Fruit fly (Drosophila melanogaster): ENCODE measurements around the gene ND-42.
A peak's percentile ranks its signal among the peaks of the same experiment; 100 is the strongest.

The ND-42 gene

dm6 chr3R:22026922-22027742 lies at the start of gene ND-42, which contains the start of gene Cchl:
TSS of gene ND-42 (plus strand) at chr3R:22027709.
TSS of gene Cchl (minus strand) at chr3R:22027480.
- TF ChIP-seq CG4496 (GFP tag; IDR thresholded peaks at IDR 0.05) (peak; percentile 75), rn (GFP tag; IDR thresholded peaks at IDR 0.05) (no peak; the same call in none of the 2 replicates), Pif1A (GFP tag; optimal IDR thresholded peaks at IDR 0.05) (no peak), EcR (GFP tag; optimal IDR thresholded peaks at IDR 0.05) (no peak), CG14655 (GFP tag; optimal IDR thresholded peaks at IDR 0.05) (no peak), CG13204 (GFP tag; optimal IDR thresholded peaks at IDR 0.05) (no peak), Ets98B (GFP tag; IDR thresholded peaks at IDR 0.05) (peak; percentile 75), gl (tag; optimal IDR thresholded peaks at IDR 0.05) (peak; percentile 18), fd96Ca (GFP tag; IDR thresholded peaks at IDR 0.05) (peak; percentile 77; the same call in 2 of the 3 replicates), CG17806 (tag; optimal IDR thresholded peaks at IDR 0.05) (peak; percentile 66), D1 (tag; optimal IDR thresholded peaks at IDR 0.05) (no peak), CG15710 (tag; optimal IDR thresholded peaks at IDR 0.05) (peak; percentile 79), CG9948 (tag; optimal IDR thresholded peaks at IDR 0.05) (peak; percentile 48), CG34367 (tag; optimal IDR thresholded peaks at IDR 0.05) (peak; percentile 70), CG32121 (GFP tag; IDR thresholded peaks at IDR 0.05) (peak; percentile 46; the same call in 1 of the 2 replicates), CG12605 (GFP tag; IDR thresholded peaks at IDR 0.05) (peak; percentile 27), Pif1B (GFP tag; optimal IDR thresholded peaks at IDR 0.05) (no peak), CG8159 (tag; optimal IDR thresholded peaks at IDR 0.05) (peak; percentile 79), CG10348 (GFP tag; IDR thresholded peaks at IDR 0.05) (no peak), CG8301 (tag; optimal IDR thresholded peaks at IDR 0.05) (no peak), Snoo (tag; optimal IDR thresholded peaks at IDR 0.05) (peak; percentile 79)

dm6 chr3R:21977784-21978183 lies 49.7 kb upstream of the ND-42 start:
- no peak for TF ChIP-seq CG32121 (GFP tag; IDR thresholded peaks at IDR 0.05)
- no peak for TF ChIP-seq CG4496 (GFP tag; IDR thresholded peaks at IDR 0.05)
- TF ChIP-seq Ets98B (GFP tag; IDR thresholded peaks at IDR 0.05), result no peak
- no peak for TF ChIP-seq CG34367 (tag; optimal IDR thresholded peaks at IDR 0.05)

dm6 chr3R:21979386-21979785 lies 48.1 kb upstream of the ND-42 start:
- TF ChIP-seq Ets98B (GFP tag; IDR thresholded peaks at IDR 0.05), result no peak; the same call in 1 of the 2 replicates
- TF ChIP-seq rn (GFP tag; IDR thresholded peaks at IDR 0.05), result no peak
- TF ChIP-seq CG17806 (tag; optimal IDR thresholded peaks at IDR 0.05), result no peak
- peak; percentile 21 for TF ChIP-seq CG9948 (tag; optimal IDR thresholded peaks at IDR 0.05)
- no peak for TF ChIP-seq CG12605 (GFP tag; IDR thresholded peaks at IDR 0.05)
- TF ChIP-seq CG14655 (GFP tag; optimal IDR thresholded peaks at IDR 0.05), result peak; percentile 72
- TF ChIP-seq fd96Ca (GFP tag; IDR thresholded peaks at IDR 0.05), result no peak
- TF ChIP-seq CG4496 (GFP tag; IDR thresholded peaks at IDR 0.05), result no peak
- TF ChIP-seq CG8301 (tag; optimal IDR thresholded peaks at IDR 0.05), result peak; percentile 71
- no peak for TF ChIP-seq Snoo (tag; optimal IDR thresholded peaks at IDR 0.05)
- peak; percentile 4 for TF ChIP-seq Pif1A (GFP tag; optimal IDR thresholded peaks at IDR 0.05)

dm6 chr3R:21987546-21987945 lies 40.0 kb upstream of the ND-42 start:
- TF ChIP-seq CG17806 (tag; optimal IDR thresholded peaks at IDR 0.05), result no peak
- no peak for TF ChIP-seq CG9948 (tag; optimal IDR thresholded peaks at IDR 0.05)
- TF ChIP-seq fd96Ca (GFP tag; IDR thresholded peaks at IDR 0.05), result no peak
- peak; percentile 58 for TF ChIP-seq Ets98B (GFP tag; IDR thresholded peaks at IDR 0.05)
- no peak for TF ChIP-seq rn (GFP tag; IDR thresholded peaks at IDR 0.05)
- no peak for TF ChIP-seq CG32121 (GFP tag; IDR thresholded peaks at IDR 0.05)
- TF ChIP-seq gl (tag; optimal IDR thresholded peaks at IDR 0.05), result no peak
- TF ChIP-seq CG13204 (GFP tag; optimal IDR thresholded peaks at IDR 0.05), result no peak
- no peak for TF ChIP-seq Snoo (tag; optimal IDR thresholded peaks at IDR 0.05)
- peak; percentile 5 for TF ChIP-seq Pif1A (GFP tag; optimal IDR thresholded peaks at IDR 0.05)
- TF ChIP-seq CG15710 (tag; optimal IDR thresholded peaks at IDR 0.05), result no peak
- TF ChIP-seq CG12605 (GFP tag; IDR thresholded peaks at IDR 0.05), result peak; percentile 51; the same call in 1 of the 2 replicates
- TF ChIP-seq Pif1B (GFP tag; optimal IDR thresholded peaks at IDR 0.05), result peak; percentile 11
- TF ChIP-seq CG14655 (GFP tag; optimal IDR thresholded peaks at IDR 0.05), result peak; percentile 36
- TF ChIP-seq CG10348 (GFP tag; IDR thresholded peaks at IDR 0.05), result no peak
- no peak for TF ChIP-seq CG34367 (tag; optimal IDR thresholded peaks at IDR 0.05)

- TF ChIP-seq rn (GFP tag; IDR thresholded peaks at IDR 0.05) (0 out of 2 replicates have a peak, but pooled peaks have one; percentile 13), D1 (tag; optimal IDR thresholded peaks at IDR 0.05) (no peak), Snoo (tag; optimal IDR thresholded peaks at IDR 0.05) (no peak), CG13204 (GFP tag; optimal IDR thresholded peaks at IDR 0.05) (no peak), fd96Ca (GFP tag; IDR thresholded peaks at IDR 0.05) (no peak), CG32121 (GFP tag; IDR thresholded peaks at IDR 0.05) (0 out of 2 replicates have a peak, but pooled peaks have one; percentile 45), CG15710 (tag; optimal IDR thresholded peaks at IDR 0.05) (no peak), CG34367 (tag; optimal IDR thresholded peaks at IDR 0.05) (no peak), EcR (GFP tag; optimal IDR thresholded peaks at IDR 0.05) (no peak), CG12605 (GFP tag; IDR thresholded peaks at IDR 0.05) (peak; percentile 49; the same call in 1 of the 2 replicates), Ets98B (GFP tag; IDR thresholded peaks at IDR 0.05) (peak; percentile 44; the same call in 1 of the 2 replicates), gl (tag; optimal IDR thresholded peaks at IDR 0.05) (no peak), CG4496 (GFP tag; IDR thresholded peaks at IDR 0.05) (peak; percentile 59; the same call in 2 of the 3 replicates)
These were observed 37.7 kb upstream of the ND-42 start for dm6 chr3R:21989770-21990169.

dm6 chr3R:21991603-21992002 lies 35.9 kb upstream of the ND-42 start:
- TF ChIP-seq CG13204 (GFP tag; optimal IDR thresholded peaks at IDR 0.05) (no peak), EcR (GFP tag; optimal IDR thresholded peaks at IDR 0.05) (no peak), gl (tag; optimal IDR thresholded peaks at IDR 0.05) (no peak), CG12605 (GFP tag; IDR thresholded peaks at IDR 0.05) (no peak), CG8159 (tag; optimal IDR thresholded peaks at IDR 0.05) (no peak), CG14655 (GFP tag; optimal IDR thresholded peaks at IDR 0.05) (no peak), CG15710 (tag; optimal IDR thresholded peaks at IDR 0.05) (no peak), D1 (tag; optimal IDR thresholded peaks at IDR 0.05) (no peak), fd96Ca (GFP tag; IDR thresholded peaks at IDR 0.05) (no peak), CG32121 (GFP tag; IDR thresholded peaks at IDR 0.05) (no peak), CG17806 (tag; optimal IDR thresholded peaks at IDR 0.05) (no peak), CG34367 (tag; optimal IDR thresholded peaks at IDR 0.05) (no peak), CG9948 (tag; optimal IDR thresholded peaks at IDR 0.05) (no peak), rn (GFP tag; IDR thresholded peaks at IDR 0.05) (no peak), CG10348 (GFP tag; IDR thresholded peaks at IDR 0.05) (no peak), CG4496 (GFP tag; IDR thresholded peaks at IDR 0.05) (no peak)

All from whole organism, pupa.